Worm (Caenorhabditis elegans): ENCODE measurements around the gene F40F8.12.

F40F8.12 gene

ce11 chrII:11176441-11176840 lies 46.8 kb downstream of the F40F8.12 start:
- TF ChIP-seq fkh-10 (GFP tag; optimal IDR thresholded peaks at IDR 0.05) = no peak
- TF ChIP-seq nfya-1 (tag; optimal IDR thresholded peaks at IDR 0.05; ENCODE audit: insufficient read depth) = peak; percentile 7
- TF ChIP-seq lin-15B (tag; optimal IDR thresholded peaks at IDR 0.05) = peak; percentile 11

- TF ChIP-seq elt-3 (tag; optimal IDR thresholded peaks at IDR 0.05) (no peak), tbx-2 (tag; optimal IDR thresholded peaks at IDR 0.05) (no peak), nhr-12 (tag; optimal IDR thresholded peaks at IDR 0.05) (no peak)
Measured at ce11 chrII:11177376-11177775, 47.8 kb downstream of the F40F8.12 start, which contains the start of gene F37H8.6. TSS of gene F37H8.6 (minus strand) at chrII:11177476.

ce11 chrII:11178737-11179136 lies 49.1 kb downstream of the F40F8.12 start:
- TF ChIP-seq jun-1 (tag; optimal IDR thresholded peaks at IDR 0.05) (no peak), nhr-12 (tag; optimal IDR thresholded peaks at IDR 0.05) (no peak), elt-2 (tag; optimal IDR thresholded peaks at IDR 0.05) (no peak), mml-1 (tag; optimal IDR thresholded peaks at IDR 0.05) (no peak), nhr-43 (tag; optimal IDR thresholded peaks at IDR 0.05; ENCODE audit: poor library complexity, severe bottlenecking) (no peak), elt-3 (tag; optimal IDR thresholded peaks at IDR 0.05) (no peak), egl-27 (tag; optimal IDR thresholded peaks at IDR 0.05) (no peak), ZK546.5 (tag; optimal IDR thresholded peaks at IDR 0.05) (no peak), unc-62 (GFP tag; optimal IDR thresholded peaks at IDR 0.05) (no peak), zag-1 (tag; optimal IDR thresholded peaks at IDR 0.05) (no peak), fkh-10 (GFP tag; optimal IDR thresholded peaks at IDR 0.05) (no peak), mdl-1 (tag; optimal IDR thresholded peaks at IDR 0.05) (no peak), lsy-12 (tag; optimal IDR thresholded peaks at IDR 0.05) (no peak), nhr-237 (tag; optimal IDR thresholded peaks at IDR 0.05) (no peak), nfya-1 (tag; optimal IDR thresholded peaks at IDR 0.05; ENCODE audit: insufficient read depth) (no peak)

All from whole organism, L3 larva.